Fruit fly (Drosophila melanogaster): ENCODE measurements around the gene mthl9.

Gene mthl9

dm6 chr3L:320010-320337, 12.1 kb downstream of the mthl9 start:
- TF ChIP-seq dsx (GFP tag; optimal IDR thresholded peaks at IDR 0.05; ENCODE audit: poor library complexity, severe bottlenecking) (no peak), Eip78C (GFP tag) (peak; percentile 23), svp (GFP tag) (no peak), CG15336 (GFP tag; IDR thresholded peaks at IDR 0.05) (0 out of 2 replicates have a peak, but pooled peaks have one; percentile 4)

DNA sequence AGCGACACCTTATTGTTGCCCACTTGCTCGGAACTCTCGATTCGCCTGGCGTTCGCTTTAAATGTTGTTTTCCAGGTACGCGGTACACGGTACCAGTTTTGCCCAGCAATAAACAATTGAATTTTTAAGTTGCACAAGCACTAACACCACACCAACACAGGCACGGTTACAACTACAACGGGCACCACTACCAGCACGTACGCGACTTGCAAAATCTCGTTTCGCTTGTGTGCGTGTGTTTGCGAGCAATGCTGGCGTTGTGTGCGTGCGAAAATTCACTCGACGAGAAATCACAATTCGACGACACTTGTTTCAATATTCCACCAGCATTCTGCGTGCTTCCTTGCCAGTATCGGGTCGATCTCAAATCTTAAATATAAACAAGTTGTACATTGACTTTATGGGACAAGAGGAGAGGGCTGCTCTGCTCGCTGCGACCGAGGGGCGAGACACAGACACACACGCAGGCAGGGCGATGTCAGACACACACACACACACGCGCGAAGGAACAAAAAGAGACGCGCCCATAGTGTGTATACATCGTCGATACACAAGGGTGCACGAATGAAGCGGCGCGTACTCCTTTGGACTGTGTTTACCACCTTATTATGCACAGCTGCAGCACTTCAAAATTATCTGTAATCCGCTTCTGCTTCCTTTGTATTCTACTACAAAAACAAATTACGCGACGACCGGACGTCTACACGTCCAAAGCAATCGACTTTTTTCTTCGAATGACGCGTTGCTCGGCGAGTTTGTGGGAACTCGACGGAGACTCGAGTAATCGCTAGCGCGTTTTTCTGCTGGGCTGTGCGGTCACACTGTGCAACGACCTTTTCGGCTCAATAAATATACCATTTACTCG, 12.7 kb downstream of the mthl9 start, which contains the start of gene fwd:
Gene fwd (minus strand): TSS at position 740 of the 865 bp plus-strand sequence.
- TF ChIP-seq CG6854 (GFP tag; optimal IDR thresholded peaks at IDR 0.05) (peak; percentile 62), CG8119 (GFP tag; IDR thresholded peaks at IDR 0.05) (no peak), Eip78C (GFP tag) (peak; percentile 46), CG3032 (tag; optimal IDR thresholded peaks at IDR 0.05) (no peak), Hr4 (GFP tag; optimal IDR thresholded peaks at IDR 0.05) (no peak), cyc (GFP tag; optimal IDR thresholded peaks at IDR 0.05) (no peak), acj6 (GFP tag; optimal IDR thresholded peaks at IDR 0.05) (no peak), vri (GFP tag; optimal IDR thresholded peaks at IDR 0.05) (no peak), topi (GFP tag; optimal IDR thresholded peaks at IDR 0.05) (no peak), CG3919 (GFP tag; optimal IDR thresholded peaks at IDR 0.05) (no peak), Eip75B (GFP tag; optimal IDR thresholded peaks at IDR 0.05) (no peak), Lpt (GFP tag; optimal IDR thresholded peaks at IDR 0.05) (peak; percentile 19), ss (GFP tag; optimal IDR thresholded peaks at IDR 0.05) (peak; percentile 66 to 73), dac (GFP tag; optimal IDR thresholded peaks at IDR 0.05) (no peak), CG15336 (GFP tag; IDR thresholded peaks at IDR 0.05) (0 out of 2 replicates have a peak, but pooled peaks have one; percentile 6), CG6276 (GFP tag; optimal IDR thresholded peaks at IDR 0.05) (no peak), spab (GFP tag; optimal IDR thresholded peaks at IDR 0.05) (no peak), CG10631 (GFP tag; optimal IDR thresholded peaks at IDR 0.05) (no peak), CG11902 (GFP tag; optimal IDR thresholded peaks at IDR 0.05) (no peak), CG8319 (GFP tag; optimal IDR thresholded peaks at IDR 0.05) (no peak), Hr38 (GFP tag; optimal IDR thresholded peaks at IDR 0.05) (no peak), svp (GFP tag) (peak; percentile 83), net (GFP tag; optimal IDR thresholded peaks at IDR 0.05) (no peak), OdsH (GFP tag; optimal IDR thresholded peaks at IDR 0.05) (no peak), CG8632 (GFP tag; optimal IDR thresholded peaks at IDR 0.05) (no peak), Smox (GFP tag; optimal IDR thresholded peaks at IDR 0.05) (no peak), CG11762 (GFP tag; optimal IDR thresholded peaks at IDR 0.05; ENCODE audit: insufficient read depth) (no peak), CG4318 (GFP tag; optimal IDR thresholded peaks at IDR 0.05) (no peak), CG1621 (tag; optimal IDR thresholded peaks at IDR 0.05) (peak; percentile 20), CG31627 (GFP tag; optimal IDR thresholded peaks at IDR 0.05) (no peak), Ets96B (tag; optimal IDR thresholded peaks at IDR 0.05) (no peak), CG7368 (GFP tag; optimal IDR thresholded peaks at IDR 0.05) (no peak), Eip93F (GFP tag; optimal IDR thresholded peaks at IDR 0.05) (no peak), CG10669 (GFP tag; optimal IDR thresholded peaks at IDR 0.05) (no peak), lz (GFP tag; optimal IDR thresholded peaks at IDR 0.05) (no peak), Sox15 (GFP tag; optimal IDR thresholded peaks at IDR 0.05) (no peak), Met (GFP tag; optimal IDR thresholded peaks at IDR 0.05) (no peak), CG34406 (GFP tag; optimal IDR thresholded peaks at IDR 0.05) (no peak), Ets21C (GFP tag; optimal IDR thresholded peaks at IDR 0.05) (no peak), fd85E (GFP tag; optimal IDR thresholded peaks at IDR 0.05) (no peak), dsx (GFP tag; optimal IDR thresholded peaks at IDR 0.05; ENCODE audit: poor library complexity, severe bottlenecking) (peak; percentile 14), achi (GFP tag; optimal IDR thresholded peaks at IDR 0.05) (no peak), Gug (GFP tag; IDR thresholded peaks at IDR 0.05) (no peak), CG32006 (GFP tag; optimal IDR thresholded peaks at IDR 0.05) (no peak), CG6163 (GFP tag; IDR thresholded peaks at IDR 0.05) (peak; percentile 30; the same call in 1 of the 3 replicates), Hr39 (GFP tag; optimal IDR thresholded peaks at IDR 0.05) (no peak), esn (GFP tag; optimal IDR thresholded peaks at IDR 0.05) (no peak), fd59A (GFP tag; optimal IDR thresholded peaks at IDR 0.05) (no peak), CG16779 (tag; optimal IDR thresholded peaks at IDR 0.05) (no peak)
